Worm (Caenorhabditis elegans) whole organism, late embryonic: ENCODE measurements around the gene cnx-1.

Experiments
- ets-4 ChIP-seq: sonication (generic microtip); optimal IDR thresholded peaks from 2 replicates; lab custom pipeline; 2016; ENCODE audit warnings: missing genetic modification characterization, missing compliant biosample characterization
- fkh-10 ChIP-seq: fragments of 150-350 bp; optimal IDR thresholded peaks from 2 replicates; lab custom pipeline; 2014; ENCODE audit warnings: missing biosample characterization, missing genetic modification reagents, missing genetic modification characterization
- pqm-1 ChIP-seq: sonication (generic microtip); optimal IDR thresholded peaks from 2 replicates; lab custom pipeline; 2016; ENCODE audit warnings: missing genetic modification characterization, missing compliant biosample characterization
- sox-4 ChIP-seq: sonication (generic microtip); optimal IDR thresholded peaks from 2 replicates; lab custom pipeline; 2017; ENCODE audit warnings: mild to moderate bottlenecking, missing genetic modification characterization, inconsistent platforms, missing compliant biosample characterization
- tbx-2 ChIP-seq: sonication (generic microtip); optimal IDR thresholded peaks from 2 replicates; lab custom pipeline; 2016; ENCODE audit warnings: missing genetic modification characterization, missing compliant biosample characterization
- unc-86 ChIP-seq: sonication (generic microtip); optimal IDR thresholded peaks from 2 replicates; lab custom pipeline; 2016; ENCODE audit warnings: missing genetic modification characterization, missing compliant biosample characterization

DNA sequence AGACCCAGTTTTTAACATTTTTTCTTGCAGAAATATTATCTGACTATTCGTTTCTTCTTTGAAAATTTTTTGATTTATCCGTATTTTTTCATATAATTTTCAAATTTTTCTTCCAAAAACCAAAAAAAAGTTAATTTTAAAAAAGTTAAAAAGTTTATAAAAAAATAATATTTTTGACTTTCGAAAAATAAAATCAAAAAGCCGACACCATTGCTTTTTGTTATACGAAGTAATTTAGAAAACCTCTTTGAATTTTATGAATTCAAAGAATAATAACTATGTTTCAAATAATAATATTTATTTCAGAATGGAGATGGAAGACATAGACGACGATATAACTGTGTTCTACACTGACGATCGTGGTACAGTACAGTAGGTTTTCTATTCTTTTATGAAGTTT lies 18.0 kb upstream of the cnx-1 start, which contains the start of gene K11H3.8:
- TF ChIP-seq pqm-1 (no peak), sox-4 (tag; lab: Kevin White, UChicago) (no peak), tbx-2 (tag; lab: Kevin White, UChicago) (no peak), unc-86 (no peak), fkh-10 (GFP tag; lab: Kevin White, UChicago) (no peak), ets-4 (no peak)
